Worm (Caenorhabditis elegans) whole organism, late embryonic: ENCODE results near the gene K08H2.2.

Experiments
- ama-1 ChIP-seq: fragments of 150-350 bp; optimal IDR thresholded peaks from 2 replicates; lab custom pipeline; 2014
- npax-4 ChIP-seq: sonication (generic microtip); optimal IDR thresholded peaks from 2 replicates; lab custom pipeline; 2016; ENCODE audit warnings: missing genetic modification characterization, missing compliant biosample characterization

ce11 chrX:13248265-13248664 lies 13.5 kb upstream of the K08H2.2 start, which contains the start of gene K08H2.7:
- no peak for TF ChIP-seq npax-4 (tag; lab: Kevin White, UChicago)
- TF ChIP-seq ama-1: no peak
